Fruit fly (Drosophila melanogaster) whole organism, pupa: ENCODE measurements around the gene capt.

Source experiments
- CG10348 ChIP-seq: fragments of 200-800 bp; sonication (Bioruptor generic); IDR thresholded peaks from 2 replicates; pipeline ENCODE4 v1.3.6; 2022; ENCODE audit warnings: missing biosample characterization, missing genetic modification characterization
- CG12605 ChIP-seq: fragments of 200-800 bp; sonication (Bioruptor generic); IDR thresholded peaks from 2 replicates; pipeline ENCODE4 v1.3.6; 2022; ENCODE audit warnings: missing biosample characterization, missing genetic modification characterization
- CG14655 ChIP-seq: fragments of 200-800 bp; sonication (Bioruptor generic); optimal IDR thresholded peaks from 3 replicates; lab custom pipeline; 2017; ENCODE audit warnings: mild to moderate bottlenecking, missing biosample characterization, missing genetic modification reagents, missing genetic modification characterization
- CG17806 ChIP-seq: fragments of 200-800 bp; sonication (Bioruptor generic); optimal IDR thresholded peaks from 2 replicates; lab custom pipeline; 2018; ENCODE audit warnings: missing biosample characterization, mild to moderate bottlenecking, missing genetic modification characterization, moderate library complexity
- CG34367 ChIP-seq: fragments of 200-800 bp; sonication (Bioruptor generic); optimal IDR thresholded peaks from 2 replicates; lab custom pipeline; 2018; ENCODE audit warnings: missing biosample characterization, mild to moderate bottlenecking, missing genetic modification characterization
- CG4496 ChIP-seq: fragments of 200-800 bp; sonication (Bioruptor generic); IDR thresholded peaks from 3 replicates; pipeline ENCODE4 v1.3.6; 2022; ENCODE audit warnings: missing biosample characterization, missing genetic modification characterization
- CG9948 ChIP-seq: fragments of 200-800 bp; sonication (Bioruptor generic); optimal IDR thresholded peaks from 2 replicates; lab custom pipeline; 2018; ENCODE audit warnings: missing biosample characterization, mild to moderate bottlenecking, missing genetic modification characterization, moderate library complexity
- EcR ChIP-seq: fragments of 200-800 bp; sonication (Bioruptor generic); optimal IDR thresholded peaks from 3 replicates; lab custom pipeline; 2019; ENCODE audit warnings: missing biosample characterization, missing genetic modification characterization, mild to moderate bottlenecking, moderate library complexity, missing genetic modification reagents
- Ets98B ChIP-seq: fragments of 200-800 bp; sonication (Bioruptor generic); IDR thresholded peaks from 2 replicates; pipeline ENCODE4 v1.3.6; 2022; ENCODE audit warnings: missing biosample characterization, missing genetic modification characterization
- fd96Ca ChIP-seq: fragments of 200-800 bp; sonication (Bioruptor generic); IDR thresholded peaks from 3 replicates; pipeline ENCODE4 v1.3.6; 2022; ENCODE audit warnings: missing biosample characterization, missing genetic modification characterization
- gl ChIP-seq: fragments of 200-800 bp; sonication (Bioruptor generic); optimal IDR thresholded peaks from 2 replicates; lab custom pipeline; 2018; ENCODE audit warnings: missing biosample characterization, mild to moderate bottlenecking, missing genetic modification characterization

DNA sequence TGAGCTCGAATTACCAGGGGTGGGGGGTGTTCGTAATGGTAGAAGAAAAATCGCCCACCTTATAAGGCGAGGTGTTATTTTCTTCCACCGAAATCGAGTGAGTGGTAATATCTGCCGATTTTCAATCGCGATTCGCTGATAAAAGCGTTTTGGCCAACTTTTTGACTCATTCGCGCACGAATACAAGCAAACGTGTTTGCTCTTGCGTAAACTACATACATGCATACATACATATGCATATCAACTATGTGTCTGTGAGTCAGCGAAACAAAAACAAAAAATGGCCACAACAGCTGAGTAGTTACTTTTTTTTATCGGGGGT, 744 bp downstream of the capt start:
- TF ChIP-seq CG14655 (GFP tag; lab: Kevin White, UChicago) = no peak
- TF ChIP-seq EcR (GFP tag; lab: Kevin White, UChicago) = no peak
- TF ChIP-seq CG4496 (GFP tag; lab: Robert Waterston, UW) = no peak
- TF ChIP-seq CG9948 (tag; lab: Kevin White, UChicago) = no peak
- no peak for TF ChIP-seq CG12605 (GFP tag; lab: Robert Waterston, UW)
- TF ChIP-seq CG17806 (tag; lab: Kevin White, UChicago) = no peak
- no peak for TF ChIP-seq gl (tag; lab: Kevin White, UChicago)
- TF ChIP-seq CG34367 (tag; lab: Kevin White, UChicago) = no peak
- TF ChIP-seq fd96Ca (GFP tag; lab: Robert Waterston, UW) = no peak
- no peak for TF ChIP-seq CG10348 (GFP tag; lab: Robert Waterston, UW)
- no peak for TF ChIP-seq Ets98B
